Worm (Caenorhabditis elegans) whole organism, L3 larva: Measurements from ENCODE around the gene rpn-1.

Experiments used
- nhr-12 ChIP-seq: fragments of 150-350 bp; optimal IDR thresholded peaks from 2 replicates; lab custom pipeline; 2014; ENCODE audit warnings: missing biosample characterization, missing genetic modification characterization
- tbx-2 ChIP-seq: sonication (generic microtip); optimal IDR thresholded peaks from 2 replicates; lab custom pipeline; 2016; ENCODE audit warnings: mild to moderate bottlenecking, missing genetic modification characterization, missing compliant biosample characterization

ce11 chrIV:6881183-6881582 is 28.5 kb downstream of the rpn-1 start:
- no peak for TF ChIP-seq tbx-2
- TF ChIP-seq nhr-12: no peak
